Worm (Caenorhabditis elegans): Measurements from ENCODE around the gene ceh-49.

ce11 chrV:6135428-6135827, 15.4 kb upstream of the ceh-49 start:
- TF ChIP-seq unc-62 (GFP tag; optimal IDR thresholded peaks at IDR 0.05) (no peak), ztf-4 (tag; optimal IDR thresholded peaks at IDR 0.05) (no peak), nhr-25 (tag; optimal IDR thresholded peaks at IDR 0.05) (no peak), nhr-12 (tag; optimal IDR thresholded peaks at IDR 0.05) (no peak), elt-1 (tag; optimal IDR thresholded peaks at IDR 0.05) (no peak)

Data from whole organism, L2 larva.